Worm (Caenorhabditis elegans) whole organism, L1 larva: ENCODE data around the gene myrf-1.
A peak's percentile ranks its signal among the peaks of the same experiment; 100 is the strongest.
"Not testable (repeated sequence)": the region's sequence is repeated elsewhere in the genome, so short reads cannot be mapped to it uniquely, and the experiment has no call there.

Experiments used
- C16A3.4 ChIP-seq: fragments of 150-350 bp; optimal IDR thresholded peaks from 2 replicates; lab custom pipeline; 2014; ENCODE audit warnings: missing biosample characterization, missing genetic modification characterization
- aha-1 ChIP-seq: fragments of 150-350 bp; optimal IDR thresholded peaks from 2 replicates; lab custom pipeline; 2014; ENCODE audit warnings: missing biosample characterization, missing genetic modification characterization
- aly-2 ChIP-seq: fragments of 150-350 bp; optimal IDR thresholded peaks from 2 replicates; lab custom pipeline; 2014; ENCODE audit warnings: missing biosample characterization, missing genetic modification characterization
- blmp-1 ChIP-seq: fragments of 150-350 bp; optimal IDR thresholded peaks from 2 replicates; lab custom pipeline; 2014; ENCODE audit warnings: missing biosample characterization, missing genetic modification characterization
- ceh-82 ChIP-seq, 3 experiments: fragments of 150-350 bp in 1 of 3; sonication (generic microtip) in 2 of 3; optimal IDR thresholded peaks; 2 replicates each; lab custom pipeline; 2014 to 2017; ENCODE audit warnings: missing biosample characterization in 3 of 3, missing genetic modification characterization in 3 of 3
- ceh-88 ChIP-seq: fragments of 200-800 bp; sonication (Bioruptor generic); IDR thresholded peaks from 2 replicates; pipeline ENCODE4 v1.3.6; 2022; ENCODE audit warnings: missing genetic modification characterization, missing compliant biosample characterization
- dpl-1 ChIP-seq, 3 experiments: fragments of 150-350 bp in 2 of 3; sonication (generic microtip) in 1 of 3; optimal IDR thresholded peaks; 2 replicates each; lab custom pipeline; 2014 to 2017; ENCODE audit warnings: missing biosample characterization in 3 of 3, missing genetic modification characterization in 3 of 3, missing genetic modification reagents in 3 of 3
- efl-1 ChIP-seq, 4 experiments: fragments of 150-350 bp; optimal IDR thresholded peaks in 3 of 4; peaks in 1 of 4; 1 replicate in 1 of 4; 2 replicates in 3 of 4; lab custom pipeline; 2014; ENCODE audit warnings: missing biosample characterization in 2 of 4, missing genetic modification characterization in 2 of 4, missing genetic modification reagents in 2 of 4
- egl-13 ChIP-seq: sonication (generic microtip); optimal IDR thresholded peaks from 2 replicates; lab custom pipeline; 2016; ENCODE audit warnings: missing genotype, missing genetic modification reagents, missing genetic modification characterization, missing compliant biosample characterization
- egl-27 ChIP-seq, 2 experiments: fragments of 150-350 bp in 1 of 2; sonication (generic microtip); optimal IDR thresholded peaks; 3 replicates each; lab custom pipeline; 2017 to 2018; ENCODE audit warnings: missing biosample characterization in 2 of 2, missing genetic modification characterization in 2 of 2, missing genetic modification reagents in 2 of 2
- elt-2 ChIP-seq: sonication (generic microtip); optimal IDR thresholded peaks from 2 replicates; lab custom pipeline; 2016; ENCODE audit warnings: missing genetic modification characterization, mild to moderate bottlenecking, inconsistent platforms, missing compliant biosample characterization, missing genetic modification reagents
- fkh-4 ChIP-seq: sonication (generic microtip); optimal IDR thresholded peaks from 2 replicates; lab custom pipeline; 2016; ENCODE audit warnings: missing compliant biosample characterization, missing genetic modification characterization, borderline replicate concordance
- fos-1 ChIP-seq: fragments of 150-350 bp; optimal IDR thresholded peaks from 2 replicates; lab custom pipeline; 2014; ENCODE audit warnings: missing biosample characterization, missing genetic modification characterization
- grh-1 ChIP-seq: fragments of 200-800 bp; sonication (Bioruptor generic); IDR thresholded peaks from 2 replicates; pipeline ENCODE4 v1.3.6; 2022; ENCODE audit warnings: missing genetic modification reagents, missing genetic modification characterization, missing compliant biosample characterization
- hlh-17 ChIP-seq: fragments of 200-800 bp; sonication (Bioruptor generic); optimal IDR thresholded peaks from 2 replicates; lab custom pipeline; 2018; ENCODE audit warnings: missing genetic modification characterization, mild to moderate bottlenecking, missing compliant biosample characterization, moderate library complexity, borderline replicate concordance
- hpl-2 ChIP-seq: fragments of 150-350 bp; optimal IDR thresholded peaks from 2 replicates; lab custom pipeline; 2014; ENCODE audit warnings: missing biosample characterization, missing genetic modification reagents, missing genetic modification characterization
- jun-1 ChIP-seq: fragments of 150-350 bp; optimal IDR thresholded peaks from 2 replicates; lab custom pipeline; 2014; ENCODE audit warnings: missing biosample characterization, missing genetic modification reagents, missing genetic modification characterization
- lsy-2 ChIP-seq, 2 experiments: fragments of 150-350 bp; optimal IDR thresholded peaks; 2 replicates each; lab custom pipeline; 2014; ENCODE audit warnings: missing biosample characterization in 2 of 2, missing genetic modification characterization in 2 of 2
- mef-2 ChIP-seq: fragments of 150-350 bp; optimal IDR thresholded peaks from 2 replicates; lab custom pipeline; 2014; ENCODE audit warnings: missing biosample characterization, missing genetic modification characterization
- mep-1 ChIP-seq: fragments of 150-350 bp; optimal IDR thresholded peaks from 2 replicates; lab custom pipeline; 2014; ENCODE audit warnings: missing biosample characterization, missing genetic modification characterization
- nhr-11 ChIP-seq: fragments of 150-350 bp; optimal IDR thresholded peaks from 2 replicates; lab custom pipeline; 2014; ENCODE audit warnings: missing biosample characterization, missing genetic modification characterization
- nhr-12 ChIP-seq: sonication (generic microtip); optimal IDR thresholded peaks from 2 replicates; lab custom pipeline; 2017; ENCODE audit warnings: missing biosample characterization, missing genetic modification characterization
- nhr-20 ChIP-seq: sonication (generic microtip); optimal IDR thresholded peaks from 2 replicates; lab custom pipeline; 2016; ENCODE audit warnings: mild to moderate bottlenecking, missing genetic modification characterization, missing compliant biosample characterization
- nhr-47 ChIP-seq: sonication (generic microtip); optimal IDR thresholded peaks from 2 replicates; lab custom pipeline; 2016; ENCODE audit warnings: mild to moderate bottlenecking, missing genetic modification characterization, moderate library complexity, missing compliant biosample characterization
- nhr-71 ChIP-seq: sonication (generic microtip); optimal IDR thresholded peaks from 2 replicates; lab custom pipeline; 2016; ENCODE audit warnings: mild to moderate bottlenecking, missing genetic modification characterization, moderate library complexity, missing compliant biosample characterization
- nhr-77 ChIP-seq: fragments of 150-350 bp; optimal IDR thresholded peaks from 2 replicates; lab custom pipeline; 2014; ENCODE audit warnings: missing biosample characterization, missing genetic modification characterization
- pax-3 ChIP-seq: fragments of 200-800 bp; sonication (Bioruptor generic); optimal IDR thresholded peaks from 2 replicates; lab custom pipeline; 2018; ENCODE audit warnings: mild to moderate bottlenecking, missing genetic modification characterization, moderate library complexity, missing compliant biosample characterization
- rnt-1 ChIP-seq: sonication (generic microtip); optimal IDR thresholded peaks from 2 replicates; lab custom pipeline; 2016; ENCODE audit warnings: mild to moderate bottlenecking, missing genetic modification characterization, moderate library complexity, missing compliant biosample characterization
- skn-1 ChIP-seq: fragments of 150-350 bp; optimal IDR thresholded peaks from 2 replicates; lab custom pipeline; 2014; ENCODE audit warnings: missing biosample characterization, missing genetic modification characterization
- sup-37 ChIP-seq: fragments of 200-800 bp; sonication (Bioruptor generic); optimal IDR thresholded peaks from 2 replicates; lab custom pipeline; 2018; ENCODE audit warnings: mild to moderate bottlenecking, missing genetic modification characterization, missing compliant biosample characterization
- tbx-2 ChIP-seq: sonication (generic microtip); optimal IDR thresholded peaks from 2 replicates; lab custom pipeline; 2016; ENCODE audit warnings: missing genetic modification characterization, missing compliant biosample characterization
- unc-62 ChIP-seq: fragments of 150-350 bp; optimal IDR thresholded peaks from 2 replicates; lab custom pipeline; 2014; ENCODE audit warnings: missing biosample characterization, missing genetic modification reagents, missing genetic modification characterization
- vab-15 ChIP-seq: sonication (generic microtip); optimal IDR thresholded peaks from 2 replicates; lab custom pipeline; 2017; ENCODE audit warnings: missing genotype, mild to moderate bottlenecking, missing genetic modification characterization, missing compliant biosample characterization
- xbp-1 ChIP-seq: sonication (generic microtip); optimal IDR thresholded peaks from 2 replicates; lab custom pipeline; 2016; ENCODE audit warnings: missing genetic modification characterization, missing compliant biosample characterization
- ztf-11 ChIP-seq, 2 experiments: sonication (generic microtip); optimal IDR thresholded peaks; 2 replicates each; lab custom pipeline; 2016 to 2017; ENCODE audit warnings: missing genetic modification characterization in 2 of 2, missing biosample characterization in 1 of 2, missing compliant biosample characterization in 1 of 2
- ztf-4 ChIP-seq: fragments of 150-350 bp; optimal IDR thresholded peaks from 2 replicates; lab custom pipeline; 2014; ENCODE audit warnings: missing biosample characterization, missing genetic modification characterization

Gene myrf-1

ce11 chrII:10501578-10501977 lies 763 bp downstream of the myrf-1 start (continued):
- TF ChIP-seq dpl-1 (GFP tag; optimal IDR thresholded peaks at IDR 0.05; lab: Kevin White, UChicago) (no peak), lsy-2 (tag; optimal IDR thresholded peaks at IDR 0.05; lab: Kevin White, UChicago) (peak; percentile 18 to 41), ztf-4 (tag; lab: Kevin White, UChicago) (no peak), jun-1 (tag; lab: Kevin White, UChicago) (no peak), hlh-17 (GFP tag; lab: Kevin White, UChicago) (no peak), aha-1 (tag; lab: Kevin White, UChicago) (no peak), hpl-2 (no peak), sup-37 (no peak), nhr-47 (no peak), ceh-88 (GFP tag; lab: Robert Waterston, UW) (no peak)

DNA sequence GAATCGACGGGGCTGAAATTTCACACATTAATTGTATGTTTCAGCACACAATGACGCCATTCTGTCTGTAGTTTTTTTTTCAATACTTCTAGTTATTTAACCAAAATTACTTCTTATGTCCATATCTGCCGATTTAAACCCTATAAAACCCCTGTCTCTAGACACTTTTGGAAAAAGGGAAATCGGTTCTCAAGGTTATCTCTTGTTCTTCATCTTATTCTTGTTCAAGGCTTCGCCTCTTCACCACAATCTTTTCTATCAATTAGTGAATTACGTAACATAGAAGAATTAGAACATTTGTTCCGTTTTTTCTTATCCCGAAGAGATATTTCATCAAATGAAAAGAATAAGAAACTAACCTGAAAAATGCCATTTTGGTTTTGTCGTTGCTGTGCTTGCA lies 1.7 kb downstream of the myrf-1 start:
- no peak for TF ChIP-seq mef-2 (tag; lab: Kevin White, UChicago)
- peak; percentile 85 for TF ChIP-seq blmp-1 (tag; lab: Kevin White, UChicago)

DNA sequence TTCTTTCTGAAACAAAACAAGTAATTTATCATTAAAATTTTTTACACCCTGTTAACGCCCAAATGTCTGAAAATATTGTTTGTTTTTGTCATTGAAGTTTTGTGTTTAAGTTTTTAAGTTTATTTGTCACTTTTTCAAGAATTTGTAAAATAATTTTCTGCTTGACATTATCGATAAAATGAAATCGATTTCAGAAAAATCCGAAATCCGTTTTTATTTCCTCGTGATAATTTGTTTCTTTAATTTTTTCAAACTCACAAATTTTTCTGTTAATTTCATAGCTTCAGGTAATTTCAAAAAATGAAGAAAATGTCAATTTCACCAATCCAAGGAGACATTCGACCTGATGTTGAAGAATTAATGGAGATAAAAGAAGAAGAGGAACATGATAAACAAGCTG lies 6.4 kb downstream of the myrf-1 start, which contains the start of gene ZK666.12:
ZK666.12 (plus strand) TSS at position 301 of the 400 bp plus-strand sequence.
- TF ChIP-seq egl-27 (tag; optimal IDR thresholded peaks at IDR 0.05; lab: Kevin White, UChicago) (no peak), egl-13 (tag; lab: Kevin White, UChicago) (no peak), mef-2 (tag; lab: Kevin White, UChicago) (no peak), unc-62 (no peak)
- TF ChIP-seq, all 84 proteins: peak for 0

DNA sequence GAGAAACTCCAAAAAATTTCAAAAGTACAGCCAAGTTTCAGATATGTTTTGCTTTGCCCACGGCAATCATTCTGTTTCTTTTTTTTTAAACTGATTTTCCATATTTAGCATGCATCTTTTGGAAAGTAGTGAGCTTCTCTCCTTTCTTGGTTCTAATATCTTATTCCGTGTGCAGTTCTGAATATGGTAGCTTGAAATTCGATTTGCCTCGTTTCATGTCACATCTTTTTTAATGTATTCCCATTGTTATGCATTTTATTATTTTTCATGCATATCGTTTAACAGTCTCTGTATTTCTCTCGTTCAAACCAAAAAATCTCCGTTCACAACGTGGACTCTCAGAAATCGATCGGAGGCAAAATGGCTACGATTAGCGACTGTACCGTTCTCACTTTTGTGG lies 7.9 kb downstream of the myrf-1 start, which contains the start of gene ZK666.14:
ZK666.14 (plus strand) TSS at position 301 of the 400 bp plus-strand sequence.
- TF ChIP-seq skn-1 (tag; lab: Kevin White, UChicago) (no peak), ztf-4 (tag; lab: Kevin White, UChicago) (no peak), pax-3 (tag; lab: Kevin White, UChicago) (no peak), nhr-71 (tag; lab: Kevin White, UChicago) (no peak), nhr-11 (tag; lab: Kevin White, UChicago) (no peak), tbx-2 (tag; lab: Kevin White, UChicago) (no peak), ztf-11 (tag; optimal IDR thresholded peaks at IDR 0.05; lab: Kevin White, UChicago) (no peak), egl-13 (tag; lab: Kevin White, UChicago) (no peak), xbp-1 (tag; lab: Kevin White, UChicago) (no peak), vab-15 (tag; lab: Kevin White, UChicago) (no peak), nhr-12 (no peak), ceh-82 (tag; optimal IDR thresholded peaks at IDR 0.05; lab: Kevin White, UChicago) (no peak), mep-1 (no peak), fkh-4 (tag; lab: Kevin White, UChicago) (no peak), efl-1 (optimal IDR thresholded peaks at IDR 0.05; lab: Kevin White, UChicago) (no peak), efl-1 (GFP tag; optimal IDR thresholded peaks at IDR 0.05 in 1 of 2; lab: Kevin White, UChicago) (no peak), nhr-20 (tag; lab: Kevin White, UChicago) (no peak), nhr-77 (no peak), aly-2 (tag; lab: Kevin White, UChicago) (no peak), grh-1 (no peak), C16A3.4 (no peak)

ce11 chrII:10493034-10493433 lies 9.3 kb downstream of the myrf-1 start, which contains the start of gene ZK666.8:
Gene ZK666.8, minus strand, starts transcription at chrII:10493134.
- not testable (repeated sequence) for TF ChIP-seq elt-2, fos-1, rnt-1 (tag; lab: Kevin White, UChicago)
